Worm (Caenorhabditis elegans): ENCODE results near the gene ZK1236.9.

The ZK1236.9 gene

ce11 chrIII:8425076-8425475 is 9.9 kb downstream of the ZK1236.9 start (continued):
- TF ChIP-seq ets-4 (GFP tag; optimal IDR thresholded peaks at IDR 0.05) (peak; percentile 68), nfya-1 (tag; optimal IDR thresholded peaks at IDR 0.05; ENCODE audit: borderline replicate concordance, insufficient read depth) (no peak), aptf-3 (GFP tag; IDR thresholded peaks at IDR 0.05) (no peak), nhr-90 (tag; optimal IDR thresholded peaks at IDR 0.05) (peak; percentile 56), egl-18 (GFP tag; IDR thresholded peaks at IDR 0.05) (no peak), C06A6.2 (GFP tag; conservative IDR thresholded peaks at IDR 0.05) (no peak; the same call in 1 of the 2 replicates), F57C9.4 (tag; optimal IDR thresholded peaks at IDR 0.05) (no peak), gei-17 (GFP tag; optimal IDR thresholded peaks at IDR 0.05) (no peak), ztf-18 (tag; optimal IDR thresholded peaks at IDR 0.05) (peak; percentile 38), B0035.1 (tag; optimal IDR thresholded peaks at IDR 0.05) (no peak), lin-54 (GFP tag; optimal IDR thresholded peaks at IDR 0.05) (peak; percentile 43), lag-1 (GFP tag; IDR thresholded peaks at IDR 0.05) (no peak), cebp-1 (GFP tag; IDR thresholded peaks at IDR 0.05) (peak; percentile 67; the same call in 1 of the 2 replicates), cebp-1 (tag; optimal IDR thresholded peaks at IDR 0.05) (peak; percentile 83), him-1 (tag; optimal IDR thresholded peaks at IDR 0.05) (no peak), ztf-25 (GFP tag; IDR thresholded peaks at IDR 0.05) (no peak), B0019.2 (GFP tag; conservative IDR thresholded peaks at IDR 0.05) (no peak), ceh-27 (GFP tag; optimal IDR thresholded peaks at IDR 0.05) (peak; percentile 49), ceh-58 (GFP tag; IDR thresholded peaks at IDR 0.05) (no peak), ZK185.1 (tag; optimal IDR thresholded peaks at IDR 0.05; ENCODE audit: poor library complexity, severe bottlenecking) (peak; percentile 62), dox-1 (GFP tag; IDR thresholded peaks at IDR 0.05) (peak; percentile 83), T07F8.4 (tag; optimal IDR thresholded peaks at IDR 0.05) (no peak), lsy-27 (tag; optimal IDR thresholded peaks at IDR 0.05; ENCODE audit: borderline replicate concordance, insufficient read depth) (no peak), egl-44 (GFP tag; IDR thresholded peaks at IDR 0.05) (peak; percentile 52; the same call in 1 of the 2 replicates), nhr-120 (GFP tag; IDR thresholded peaks at IDR 0.05) (no peak), ztf-22 (GFP tag; optimal IDR thresholded peaks at IDR 0.05) (no peak), Y95B8A.8 (GFP tag; IDR thresholded peaks at IDR 0.05) (no peak), dpff-1 (tag; optimal IDR thresholded peaks at IDR 0.05) (no peak), T26A5.8 (tag; optimal IDR thresholded peaks at IDR 0.05) (no peak), unc-130 (GFP tag; optimal IDR thresholded peaks at IDR 0.05) (no peak), tlf-1 (GFP tag; optimal IDR thresholded peaks at IDR 0.05) (no peak), sdz-38 (tag; optimal IDR thresholded peaks at IDR 0.05) (no peak), let-526 (GFP tag; IDR thresholded peaks at IDR 0.05) (0 out of 2 replicates have a peak, but pooled peaks have one; percentile 40), chd-7 (tag; optimal IDR thresholded peaks at IDR 0.05) (peak; percentile 20), tbp1 (GFP tag; optimal IDR thresholded peaks at IDR 0.05) (peak; percentile 47), hmg-20 (GFP tag; IDR thresholded peaks at IDR 0.05) (no peak), tbx-9 (tag; optimal IDR thresholded peaks at IDR 0.05; ENCODE audit: borderline replicate concordance) (no peak), madf-10 (tag; optimal IDR thresholded peaks at IDR 0.05) (peak; percentile 65), efl-1 (GFP tag; optimal IDR thresholded peaks at IDR 0.05) (no peak), mcd-1 (GFP tag; IDR thresholded peaks at IDR 0.05) (peak; percentile 59), athp-1 (tag; optimal IDR thresholded peaks at IDR 0.05) (no peak), K12H6.12 (tag; optimal IDR thresholded peaks at IDR 0.05) (peak; percentile 83), Y67H2A.10 (GFP tag; conservative IDR thresholded peaks at IDR 0.05) (no peak), hlh-12 (tag; optimal IDR thresholded peaks at IDR 0.05) (no peak), F55B11.4 (tag; optimal IDR thresholded peaks at IDR 0.05; ENCODE audit: borderline replicate concordance, insufficient read depth) (no peak), mxl-1 (tag; optimal IDR thresholded peaks at IDR 0.05) (no peak), F23B12.7 (tag; optimal IDR thresholded peaks at IDR 0.05; ENCODE audit: insufficient read depth) (no peak), lir-1 (GFP tag; conservative IDR thresholded peaks at IDR 0.05) (0 out of 2 replicates have a peak, but pooled peaks have one; percentile 9), xnd-1 (tag; optimal IDR thresholded peaks at IDR 0.05) (no peak)
